Worm (Caenorhabditis elegans): ENCODE data around the gene str-181.
A peak's percentile ranks its signal among the peaks of the same experiment; 100 is the strongest.

str-181 gene

ce11 chrV:12679807-12680206, 38.7 kb downstream of the str-181 start, which contains the start of gene frpr-15:
TSS of gene frpr-15 (plus strand) at chrV:12680107.
- TF ChIP-seq fkh-10 (GFP tag; optimal IDR thresholded peaks at IDR 0.05): peak; percentile 9
- no peak for TF ChIP-seq efl-1 (optimal IDR thresholded peaks at IDR 0.05)
- TF ChIP-seq efl-1 (GFP tag; optimal IDR thresholded peaks at IDR 0.05 in 1 of 2): no peak

ce11 chrV:12679292-12679691, 39.2 kb downstream of the str-181 start:
- TF ChIP-seq ceh-8 (GFP tag; optimal IDR thresholded peaks at IDR 0.05): peak; percentile 53
- TF ChIP-seq zag-1 (tag; optimal IDR thresholded peaks at IDR 0.05): no peak
- TF ChIP-seq nhr-11 (tag; optimal IDR thresholded peaks at IDR 0.05): no peak
- no peak for TF ChIP-seq snpc-4 (tag; optimal IDR thresholded peaks at IDR 0.05)
- TF ChIP-seq unc-30 (tag; optimal IDR thresholded peaks at IDR 0.05): no peak
- no peak for TF ChIP-seq nhr-71 (tag; optimal IDR thresholded peaks at IDR 0.05)
- TF ChIP-seq dsc-1 (tag; optimal IDR thresholded peaks at IDR 0.05): peak; percentile 64
- TF ChIP-seq zip-4 (GFP tag; optimal IDR thresholded peaks at IDR 0.05): no peak
- no peak for TF ChIP-seq ets-5 (GFP tag; IDR thresholded peaks at IDR 0.05)

- TF ChIP-seq lin-13 (GFP tag; optimal IDR thresholded peaks at IDR 0.05) (no peak), hlh-17 (GFP tag; optimal IDR thresholded peaks at IDR 0.05; ENCODE audit: borderline replicate concordance) (no peak), sox-4 (tag; optimal IDR thresholded peaks at IDR 0.05) (no peak), fkh-10 (GFP tag; optimal IDR thresholded peaks at IDR 0.05) (peak; percentile 91), lin-14 (GFP tag; optimal IDR thresholded peaks at IDR 0.05) (peak; percentile 26)
Measured at ce11 chrV:12676299-12676698, 42.2 kb downstream of the str-181 start.

- TF ChIP-seq lin-14 (GFP tag; optimal IDR thresholded peaks at IDR 0.05) (peak; percentile 2), elt-2 (tag; optimal IDR thresholded peaks at IDR 0.05) (no peak), vab-15 (tag; optimal IDR thresholded peaks at IDR 0.05) (no peak), fkh-10 (GFP tag; optimal IDR thresholded peaks at IDR 0.05) (peak; percentile 83)
Measured at ce11 chrV:12673745-12674144, 44.8 kb downstream of the str-181 start.

ce11 chrV:12670607-12671006, 47.9 kb downstream of the str-181 start, which contains the start of gene srx-116:
TSS of gene srx-116 (plus strand) at chrV:12670907.
- no peak for TF ChIP-seq nhr-84 (tag; optimal IDR thresholded peaks at IDR 0.05)
- TF ChIP-seq lin-35 (GFP tag; optimal IDR thresholded peaks at IDR 0.05): no peak
- no peak for TF ChIP-seq ztf-11 (tag; optimal IDR thresholded peaks at IDR 0.05)
- no peak for TF ChIP-seq alr-1 (tag; optimal IDR thresholded peaks at IDR 0.05; ENCODE audit: borderline replicate concordance)
- TF ChIP-seq lsy-2 (tag; optimal IDR thresholded peaks at IDR 0.05): no peak
- no peak for TF ChIP-seq sptf-1 (tag; optimal IDR thresholded peaks at IDR 0.05)
- no peak for TF ChIP-seq ces-1 (GFP tag; optimal IDR thresholded peaks at IDR 0.05)
- no peak for TF ChIP-seq elt-3 (tag; optimal IDR thresholded peaks at IDR 0.05)
- TF ChIP-seq ceh-88 (GFP tag; IDR thresholded peaks at IDR 0.05): no peak

- TF ChIP-seq nhr-237 (tag; optimal IDR thresholded peaks at IDR 0.05): no peak
- TF ChIP-seq blmp-1 (tag; optimal IDR thresholded peaks at IDR 0.05): peak; percentile 5
Measured at ce11 chrV:12667926-12668325, 50.6 kb downstream of the str-181 start, which contains the start of gene W05B10.4. TSS of gene W05B10.4 (plus strand) at chrV:12668226.

- TF ChIP-seq snpc-4 (tag; optimal IDR thresholded peaks at IDR 0.05) (no peak), aha-1 (tag; optimal IDR thresholded peaks at IDR 0.05) (no peak), nhr-20 (tag; optimal IDR thresholded peaks at IDR 0.05) (peak; percentile 25), blmp-1 (tag; optimal IDR thresholded peaks at IDR 0.05) (peak; percentile 35), elt-3 (tag; optimal IDR thresholded peaks at IDR 0.05) (peak in 3 of 6 experiments; percentile 37 to 57 (median 40)), nhr-237 (tag; optimal IDR thresholded peaks at IDR 0.05) (no peak), lin-39 (tag; optimal IDR thresholded peaks at IDR 0.05) (no peak), lin-14 (GFP tag; optimal IDR thresholded peaks at IDR 0.05) (peak; percentile 51), nhr-85 (tag) (peak; percentile 65)
Measured at ce11 chrV:12667397-12667796, 51.1 kb downstream of the str-181 start.

Data from whole organism, L1 larva.